Fruit fly (Drosophila melanogaster): ENCODE data around the gene CG9215.

Gene CG9215

DNA sequence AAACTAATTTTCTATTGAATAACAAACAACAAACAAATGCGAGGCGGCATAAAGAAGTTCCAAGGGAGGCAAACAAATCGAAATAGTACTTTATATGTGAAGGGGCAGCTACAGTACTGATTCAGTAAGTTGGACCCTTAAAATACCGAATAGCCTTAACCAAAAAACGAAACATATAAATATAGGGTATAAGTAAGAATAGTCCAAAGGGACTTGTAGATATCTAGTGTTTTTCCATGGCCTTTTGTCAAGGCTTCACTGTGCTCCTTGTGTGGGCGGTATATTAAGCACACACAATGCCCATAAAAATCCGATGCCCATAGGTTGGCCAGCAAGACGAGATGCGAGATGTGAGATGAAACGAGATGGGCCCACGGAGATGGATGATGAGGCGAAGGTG is 50.6 kb downstream of the CG9215 start (continued):
- TF ChIP-seq ATbp (GFP tag; optimal IDR thresholded peaks at IDR 0.05) (peak; percentile 34), Meics (GFP tag; optimal IDR thresholded peaks at IDR 0.05) (peak; percentile 21), CG18262 (tag; optimal IDR thresholded peaks at IDR 0.05) (peak; percentile 10), CG18476 (GFP tag; optimal IDR thresholded peaks at IDR 0.05) (no peak), CG30431 (GFP tag; optimal IDR thresholded peaks at IDR 0.05) (no peak), cato (GFP tag; optimal IDR thresholded peaks at IDR 0.05; ENCODE audit: borderline replicate concordance) (no peak), slbo (GFP tag; IDR thresholded peaks at IDR 0.05) (peak; percentile 67), bowl (GFP tag; IDR thresholded peaks at IDR 0.05) (no peak), CG6765 (GFP tag; optimal IDR thresholded peaks at IDR 0.05) (no peak), CG5245 (GFP tag; optimal IDR thresholded peaks at IDR 0.05) (no peak), hbn (GFP tag; IDR thresholded peaks at IDR 0.05; ENCODE audit: partially characterized antibody) (no peak), CG34422 (GFP tag; IDR thresholded peaks at IDR 0.05) (0 out of 3 replicates have a peak, but pooled peaks have one; percentile 41), kay (GFP tag; optimal IDR thresholded peaks at IDR 0.05) (no peak), disco-r (GFP tag; optimal IDR thresholded peaks at IDR 0.05) (no peak), CG14014 (GFP tag; IDR thresholded peaks at IDR 0.05) (0 out of 2 replicates have a peak, but pooled peaks have one; percentile 29), CG12299 (tag; optimal IDR thresholded peaks at IDR 0.05) (no peak), CG14710 (tag; optimal IDR thresholded peaks at IDR 0.05) (no peak), Scr (GFP tag; IDR thresholded peaks at IDR 0.05; ENCODE audit: partially characterized antibody) (no peak), CG32767 (GFP tag; IDR thresholded peaks at IDR 0.05) (no peak), BtbVII (GFP tag; optimal IDR thresholded peaks at IDR 0.05) (no peak), CG7987 (GFP tag; optimal IDR thresholded peaks at IDR 0.05) (no peak), tio (GFP tag; optimal IDR thresholded peaks at IDR 0.05) (no peak), crol (GFP tag; IDR thresholded peaks at IDR 0.05) (no peak), rib (GFP tag; IDR thresholded peaks at IDR 0.05) (no peak), CG12071 (GFP tag; optimal IDR thresholded peaks at IDR 0.05) (peak; percentile 17), E2f1 (GFP tag; IDR thresholded peaks at IDR 0.05) (peak; percentile 46; the same call in 1 of the 2 replicates), Asciz (GFP tag; optimal IDR thresholded peaks at IDR 0.05) (no peak), CG43689 (GFP tag; IDR thresholded peaks at IDR 0.05) (no peak), CG8359 (GFP tag; optimal IDR thresholded peaks at IDR 0.05; ENCODE audit: borderline replicate concordance) (no peak), CG6689 (GFP tag; IDR thresholded peaks at IDR 0.05) (peak; percentile 47; the same call in 1 of the 2 replicates), CG2678 (tag; optimal IDR thresholded peaks at IDR 0.05) (peak; percentile 62), CG14050 (GFP tag; IDR thresholded peaks at IDR 0.05) (peak; percentile 20; the same call in 2 of the 3 replicates), ind (GFP tag; optimal IDR thresholded peaks at IDR 0.05) (peak; percentile 54), psq (GFP tag; optimal IDR thresholded peaks at IDR 0.05) (no peak), Dll (GFP tag; IDR thresholded peaks at IDR 0.05; ENCODE audit: partially characterized antibody) (no peak), shn (GFP tag; optimal IDR thresholded peaks at IDR 0.05) (no peak), slp2 (GFP tag; optimal IDR thresholded peaks at IDR 0.05) (no peak), CG33213 (GFP tag; optimal IDR thresholded peaks at IDR 0.05) (peak; percentile 2), gcm (GFP tag; optimal IDR thresholded peaks at IDR 0.05) (no peak), gce (GFP tag; IDR thresholded peaks at IDR 0.05) (peak; percentile 52; the same call in 1 of the 3 replicates), CG1602 (GFP tag; optimal IDR thresholded peaks at IDR 0.05) (no peak), lilli (GFP tag; optimal IDR thresholded peaks at IDR 0.05) (peak; percentile 43), CG6272 (GFP tag; IDR thresholded peaks at IDR 0.05) (no peak), gsb (GFP tag; IDR thresholded peaks at IDR 0.05) (no peak), CG8290 (GFP tag; optimal IDR thresholded peaks at IDR 0.05) (no peak), CG8290 (tag; optimal IDR thresholded peaks at IDR 0.05) (peak in 1 of 2 experiments; percentile 40), CG12659 (GFP tag; optimal IDR thresholded peaks at IDR 0.05) (peak; percentile 22), CG2199 (GFP tag; IDR thresholded peaks at IDR 0.05) (no peak), Fer2 (tag; optimal IDR thresholded peaks at IDR 0.05) (no peak), sens (GFP tag) (peak; percentile 86), CG7271 (tag; optimal IDR thresholded peaks at IDR 0.05) (no peak), CG1603 (tag; optimal IDR thresholded peaks at IDR 0.05) (peak; percentile 56)

All from whole organism, embryonic.